Fruit fly (Drosophila melanogaster): Measurements from ENCODE around the gene Srrm1.
A peak's percentile ranks its signal among the peaks of the same experiment; 100 is the strongest.

The Srrm1 gene

DNA sequence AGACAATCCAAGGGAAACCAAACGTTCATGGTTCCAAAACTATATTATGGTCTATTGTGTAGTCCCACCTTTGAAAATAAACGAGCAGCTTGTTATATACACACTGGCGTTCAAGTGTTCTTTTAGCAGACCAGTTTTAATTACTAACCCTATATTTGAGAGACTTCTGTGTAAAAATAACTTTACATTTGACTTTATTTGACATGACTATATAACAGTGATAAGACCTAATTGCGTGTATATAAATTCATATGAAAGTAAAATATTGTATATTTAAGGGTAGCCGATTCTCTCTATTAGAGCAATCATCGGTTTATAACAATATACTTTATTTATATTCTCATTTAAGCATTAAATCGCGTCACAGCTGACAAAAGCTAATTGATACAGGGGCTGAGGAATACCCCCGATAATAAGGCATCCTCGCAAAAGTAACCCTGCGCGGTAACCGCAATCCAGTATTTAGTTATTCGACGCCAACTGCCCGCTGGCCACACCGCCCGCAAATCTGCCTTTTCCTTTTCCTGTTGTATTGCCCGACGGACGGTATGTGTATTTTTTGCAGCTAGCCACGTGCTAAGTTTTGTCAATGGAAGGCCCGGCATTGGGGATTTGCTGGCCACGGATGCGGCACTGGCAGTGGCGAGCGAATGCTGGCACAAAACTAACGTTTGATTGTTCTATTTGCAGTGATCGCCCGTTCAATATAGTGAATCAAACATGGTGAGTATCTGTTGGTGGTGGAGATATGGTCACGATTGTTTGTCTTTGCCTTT, 4.9 kb downstream of the Srrm1 start, which contains the start of gene RpS4 (continued):
- TF ChIP-seq CG34224 (GFP tag; IDR thresholded peaks at IDR 0.05; ENCODE audit: partially characterized antibody) = no peak
- TF ChIP-seq tin (GFP tag; optimal IDR thresholded peaks at IDR 0.05) = peak; percentile 77
- peak; percentile 82 for TF ChIP-seq CG30431 (GFP tag; optimal IDR thresholded peaks at IDR 0.05)
- TF ChIP-seq gcm (GFP tag; optimal IDR thresholded peaks at IDR 0.05) = peak; percentile 91
- TF ChIP-seq CG12659 (GFP tag; optimal IDR thresholded peaks at IDR 0.05) = peak; percentile 95
- TF ChIP-seq TFAM (GFP tag; optimal IDR thresholded peaks at IDR 0.05) = peak; percentile 63
- TF ChIP-seq CG7357 (GFP tag; IDR thresholded peaks at IDR 0.05) = no peak
- peak; percentile 86 for TF ChIP-seq Hsf (GFP tag; optimal IDR thresholded peaks at IDR 0.05)
- TF ChIP-seq CG13123 (GFP tag; optimal IDR thresholded peaks at IDR 0.05) = peak; percentile 59
- peak; percentile 71 for TF ChIP-seq Sry-β (GFP tag; optimal IDR thresholded peaks at IDR 0.05)
- peak; percentile 80 for TF ChIP-seq CG7839 (tag; optimal IDR thresholded peaks at IDR 0.05)
- TF ChIP-seq Hey (tag; optimal IDR thresholded peaks at IDR 0.05) = peak; percentile 95
- TF ChIP-seq Deaf1 (tag; optimal IDR thresholded peaks at IDR 0.05) = peak; percentile 44
- TF ChIP-seq Hmx (GFP tag; optimal IDR thresholded peaks at IDR 0.05) = no peak
- peak; percentile 83 for TF ChIP-seq CG7745 (tag; optimal IDR thresholded peaks at IDR 0.05)
- no peak for TF ChIP-seq D (optimal IDR thresholded peaks at IDR 0.05)
- TF ChIP-seq D (GFP tag; optimal IDR thresholded peaks at IDR 0.05) = peak; percentile 78
- peak; percentile 92 for TF ChIP-seq scrt (GFP tag; optimal IDR thresholded peaks at IDR 0.05)
- TF ChIP-seq rib (GFP tag; IDR thresholded peaks at IDR 0.05) = peak; percentile 83
- TF ChIP-seq YL-1 (GFP tag; optimal IDR thresholded peaks at IDR 0.05) = peak; percentile 99
- peak; percentile 92 for TF ChIP-seq CG3407 (GFP tag; optimal IDR thresholded peaks at IDR 0.05)
- TF ChIP-seq lola (GFP tag; optimal IDR thresholded peaks at IDR 0.05) = peak in 1 of 3 experiments; percentile 40
- peak; percentile 82 for TF ChIP-seq CG3726 (GFP tag; IDR thresholded peaks at IDR 0.05)
- peak; percentile 65 for TF ChIP-seq ftz-f1 (GFP tag; optimal IDR thresholded peaks at IDR 0.05)
- TF ChIP-seq gce (GFP tag; IDR thresholded peaks at IDR 0.05) = peak; percentile 92
- peak; percentile 92 for TF ChIP-seq sob (GFP tag; IDR thresholded peaks at IDR 0.05)
- peak; percentile 36; the same call in 1 of the 2 replicates for TF ChIP-seq Xrp1 (GFP tag; IDR thresholded peaks at IDR 0.05)
- TF ChIP-seq CG14050 (GFP tag; IDR thresholded peaks at IDR 0.05) = peak; percentile 82
- TF ChIP-seq oc (tag; optimal IDR thresholded peaks at IDR 0.05) = peak; percentile 88
- 0 out of 4 replicates have a peak, but pooled peaks have one; percentile 8 for TF ChIP-seq Dll (GFP tag; IDR thresholded peaks at IDR 0.05; ENCODE audit: partially characterized antibody)
- TF ChIP-seq chn (GFP tag; optimal IDR thresholded peaks at IDR 0.05) = peak; percentile 79
- no peak for TF ChIP-seq aop (GFP tag; IDR thresholded peaks at IDR 0.05)
- TF ChIP-seq CG16863 (GFP tag; optimal IDR thresholded peaks at IDR 0.05) = peak; percentile 76
- TF ChIP-seq CG10543 (GFP tag; optimal IDR thresholded peaks at IDR 0.05) = peak; percentile 97
- peak; percentile 33; the same call in 1 of the 2 replicates for TF ChIP-seq CG13287 (GFP tag; IDR thresholded peaks at IDR 0.05; ENCODE audit: partially characterized antibody)
- TF ChIP-seq schlank (tag; optimal IDR thresholded peaks at IDR 0.05) = peak; percentile 95
- TF ChIP-seq CTCF (GFP tag; optimal IDR thresholded peaks at IDR 0.05) = peak; percentile 71
- TF ChIP-seq CG11093 (GFP tag; IDR thresholded peaks at IDR 0.05) = peak; percentile 49; the same call in 2 of the 3 replicates
- TF ChIP-seq CG11695 (GFP tag; IDR thresholded peaks at IDR 0.05) = peak; percentile 74
- peak; percentile 88 for TF ChIP-seq CG9876 (GFP tag; optimal IDR thresholded peaks at IDR 0.05)
- TF ChIP-seq cg (GFP tag; optimal IDR thresholded peaks at IDR 0.05) = no peak
- peak; percentile 31 for TF ChIP-seq CG10462 (GFP tag; optimal IDR thresholded peaks at IDR 0.05)
- TF ChIP-seq da (GFP tag; optimal IDR thresholded peaks at IDR 0.05) = peak; percentile 82
- peak; percentile 86 for TF ChIP-seq CHES-1-like (GFP tag; optimal IDR thresholded peaks at IDR 0.05)
- TF ChIP-seq CG9727 (GFP tag; optimal IDR thresholded peaks at IDR 0.05) = peak; percentile 93
- TF ChIP-seq CG4854 (GFP tag; optimal IDR thresholded peaks at IDR 0.05) = peak; percentile 81
- TF ChIP-seq CG32532 (GFP tag; IDR thresholded peaks at IDR 0.05) = peak; percentile 92
- TF ChIP-seq dan (GFP tag; IDR thresholded peaks at IDR 0.05) = no peak
- TF ChIP-seq CG4424 (GFP tag; optimal IDR thresholded peaks at IDR 0.05) = peak; percentile 80
- peak; percentile 72; the same call in 1 of the 2 replicates for TF ChIP-seq toy (GFP tag; IDR thresholded peaks at IDR 0.05)
